Fruit fly (Drosophila melanogaster) whole organism, embryonic: ENCODE measurements around the gene CCDC151.
A peak's percentile ranks its signal among the peaks of the same experiment; 100 is the strongest.

Experiments
- CG10979 ChIP-seq: fragments of 200-800 bp; sonication (Bioruptor generic); optimal IDR thresholded peaks from 2 replicates; lab custom pipeline; 2018; ENCODE audit warnings: missing biosample characterization, mild to moderate bottlenecking, missing genetic modification characterization, moderate library complexity
- CG11093 ChIP-seq: fragments of 200-800 bp; sonication (Bioruptor generic); IDR thresholded peaks from 3 replicates; pipeline ENCODE4 v1.3.6; 2022; ENCODE audit warnings: missing biosample characterization, missing genetic modification characterization
- CG11247 ChIP-seq: fragments of 200-800 bp; sonication (Bioruptor generic); IDR thresholded peaks from 2 replicates; pipeline ENCODE4 v1.3.6; 2022; ENCODE audit warnings: missing biosample characterization, missing genetic modification characterization
- CG12659 ChIP-seq: fragments of 200-800 bp; sonication (Bioruptor generic); optimal IDR thresholded peaks from 3 replicates; lab custom pipeline; 2017; ENCODE audit warnings: mild to moderate bottlenecking, missing biosample characterization, missing genetic modification reagents, missing genetic modification characterization
- CG15073 ChIP-seq: fragments of 200-800 bp; sonication (Bioruptor generic); optimal IDR thresholded peaks from 2 replicates; lab custom pipeline; 2016; ENCODE audit warnings: missing biosample characterization, missing genetic modification characterization
- CG34224 ChIP-seq: fragments of 200-800 bp; sonication (Bioruptor generic); IDR thresholded peaks from 3 replicates; pipeline ENCODE4 v1.3.6; 2022; ENCODE audit warnings: missing biosample characterization, missing genetic modification characterization; ENCODE audit not compliant: partially characterized antibody
- CG7271 ChIP-seq: fragments of 200-800 bp; sonication (Bioruptor generic); optimal IDR thresholded peaks from 2 replicates; lab custom pipeline; 2018; ENCODE audit warnings: missing biosample characterization, mild to moderate bottlenecking, missing genetic modification characterization, moderate library complexity
- CG9437 ChIP-seq: fragments of 200-800 bp; sonication (Bioruptor generic); optimal IDR thresholded peaks from 2 replicates; lab custom pipeline; 2018; ENCODE audit warnings: missing biosample characterization, mild to moderate bottlenecking, missing genetic modification characterization
- CoRest ChIP-seq: fragments of 200-800 bp; sonication (Bioruptor generic); optimal IDR thresholded peaks from 3 replicates; lab custom pipeline; 2018; ENCODE audit warnings: missing biosample characterization, mild to moderate bottlenecking, missing genetic modification characterization, moderate library complexity
- Dref ChIP-seq: fragments of 200-800 bp; sonication (Bioruptor generic); IDR thresholded peaks from 2 replicates; pipeline ENCODE4 v1.3.6; 2022; ENCODE audit warnings: missing biosample characterization, missing genetic modification characterization
- Drgx ChIP-seq: fragments of 200-800 bp; sonication (Bioruptor generic); IDR thresholded peaks from 2 replicates; pipeline ENCODE4 v1.3.6; 2022; ENCODE audit warnings: missing biosample characterization, missing genetic modification characterization
- ERR ChIP-seq: fragments of 200-800 bp; sonication (Bioruptor generic); optimal IDR thresholded peaks from 2 replicates; lab custom pipeline; 2016; ENCODE audit warnings: missing biosample characterization, missing genetic modification characterization
- Ets65A ChIP-seq: fragments of 200-800 bp; sonication (Bioruptor generic); peaks from one replicate; lab custom pipeline; 2016; ENCODE audit warnings: missing biosample characterization, missing genetic modification characterization
- Gsc ChIP-seq: fragments of 200-800 bp; sonication (Bioruptor generic); IDR thresholded peaks from 2 replicates; pipeline ENCODE4 v1.3.6; 2022; ENCODE audit warnings: missing biosample characterization, missing genetic modification characterization
- HLH54F ChIP-seq: fragments of 200-800 bp; sonication (Bioruptor generic); optimal IDR thresholded peaks from 3 replicates; lab custom pipeline; 2016; ENCODE audit warnings: missing biosample characterization, missing genetic modification characterization
- HmgD ChIP-seq: fragments of 200-800 bp; sonication (Bioruptor generic); optimal IDR thresholded peaks from 3 replicates; lab custom pipeline; 2016; ENCODE audit warnings: missing biosample characterization, missing genetic modification characterization
- Lhr ChIP-seq: fragments of 200-800 bp; sonication (Bioruptor generic); optimal IDR thresholded peaks from 3 replicates; lab custom pipeline; 2017; ENCODE audit warnings: mild to moderate bottlenecking, missing biosample characterization, missing genetic modification reagents, missing genetic modification characterization
- Lim3 ChIP-seq: fragments of 200-800 bp; sonication (Bioruptor generic); IDR thresholded peaks from 2 replicates; pipeline ENCODE4 v1.3.6; 2022; ENCODE audit warnings: missing biosample characterization, missing genetic modification characterization
- Meics ChIP-seq: fragments of 200-800 bp; sonication (Bioruptor generic); optimal IDR thresholded peaks from 2 replicates; lab custom pipeline; 2017; ENCODE audit warnings: missing biosample characterization, mild to moderate bottlenecking, missing genetic modification characterization
- Mrtf ChIP-seq: fragments of 200-800 bp; sonication (Bioruptor generic); IDR thresholded peaks from 3 replicates; pipeline ENCODE4 v1.3.6; 2022; ENCODE audit warnings: missing biosample characterization, missing genetic modification characterization
- Nf-YC ChIP-seq: fragments of 200-800 bp; optimal IDR thresholded peaks from 3 replicates; lab custom pipeline; 2019; ENCODE audit warnings: missing biosample characterization, mild to moderate bottlenecking, missing genetic modification characterization, moderate library complexity
- Opbp ChIP-seq: fragments of 200-800 bp; sonication (Bioruptor generic); IDR thresholded peaks from 3 replicates; pipeline ENCODE4 v1.3.6; 2022; ENCODE audit warnings: missing biosample characterization, missing genetic modification characterization; ENCODE audit not compliant: partially characterized antibody
- Pdp1 ChIP-seq, 2 experiments: fragments of 200-800 bp; sonication (Bioruptor generic); optimal IDR thresholded peaks; 3 replicates each; lab custom pipeline; 2016; ENCODE audit warnings: missing biosample characterization in 2 of 2, missing genetic modification characterization in 2 of 2, mild to moderate bottlenecking in 1 of 2, moderate library complexity in 1 of 2
- Sox100B ChIP-seq: fragments of 200-800 bp; sonication (Bioruptor generic); optimal IDR thresholded peaks from 3 replicates; lab custom pipeline; 2018; ENCODE audit warnings: missing biosample characterization, mild to moderate bottlenecking, missing genetic modification characterization
- Sry-δ ChIP-seq: fragments of 200-800 bp; sonication (Bioruptor generic); optimal IDR thresholded peaks from 2 replicates; lab custom pipeline; 2016; ENCODE audit warnings: missing biosample characterization, missing genetic modification characterization
- Ssrp ChIP-seq: fragments of 200-800 bp; sonication (Bioruptor generic); optimal IDR thresholded peaks from 2 replicates; lab custom pipeline; 2018; ENCODE audit warnings: missing biosample characterization, mild to moderate bottlenecking, missing genetic modification characterization, moderate library complexity
- ato ChIP-seq: fragments of 200-800 bp; sonication (Bioruptor generic); IDR thresholded peaks from 2 replicates; pipeline ENCODE4 v1.3.6; 2022; ENCODE audit warnings: missing biosample characterization, missing genetic modification characterization; ENCODE audit not compliant: partially characterized antibody
- corto ChIP-seq: fragments of 200-800 bp; sonication (Bioruptor generic); optimal IDR thresholded peaks from 2 replicates; lab custom pipeline; 2016; ENCODE audit warnings: missing biosample characterization, mild to moderate bottlenecking, missing genetic modification characterization, moderate library complexity
- dati ChIP-seq: fragments of 200-800 bp; sonication (Bioruptor generic); IDR thresholded peaks from 2 replicates; pipeline ENCODE4 v1.3.6; 2022; ENCODE audit warnings: missing biosample characterization, missing genetic modification characterization
- disco-r ChIP-seq: fragments of 200-800 bp; sonication (Bioruptor generic); optimal IDR thresholded peaks from 2 replicates; lab custom pipeline; 2016; ENCODE audit warnings: missing biosample characterization, missing genetic modification characterization
- esg ChIP-seq: fragments of 200-800 bp; sonication (Bioruptor generic); conservative IDR thresholded peaks from 2 replicates; pipeline ENCODE4 v1.3.6; 2022; ENCODE audit warnings: missing biosample characterization, missing genetic modification characterization
- eyg ChIP-seq: fragments of 200-800 bp; sonication (Bioruptor generic); optimal IDR thresholded peaks from 3 replicates; lab custom pipeline; 2016; ENCODE audit warnings: missing biosample characterization, missing genetic modification characterization
- fd3F ChIP-seq: fragments of 200-800 bp; sonication (Bioruptor generic); optimal IDR thresholded peaks from 2 replicates; lab custom pipeline; 2018; ENCODE audit warnings: missing biosample characterization, mild to moderate bottlenecking, missing genetic modification characterization, moderate library complexity
- fru ChIP-seq: fragments of >200 bp; optimal IDR thresholded peaks from 2 replicates; lab custom pipeline; 2017
- ftz-f1 ChIP-seq: fragments of 200-800 bp; sonication (Bioruptor generic); optimal IDR thresholded peaks from 2 replicates; lab custom pipeline; 2016; ENCODE audit warnings: missing biosample characterization, missing genetic modification characterization
- gem ChIP-seq: fragments of 200-800 bp; sonication (Bioruptor generic); optimal IDR thresholded peaks from 2 replicates; lab custom pipeline; 2019; ENCODE audit warnings: missing biosample characterization, mild to moderate bottlenecking, missing genetic modification characterization, moderate library complexity
- hb ChIP-seq: fragments of 200-800 bp; sonication (Bioruptor generic); IDR thresholded peaks from 3 replicates; pipeline ENCODE4 v1.3.6; 2022; ENCODE audit warnings: missing biosample characterization, missing genetic modification characterization; ENCODE audit not compliant: partially characterized antibody
- kay ChIP-seq: fragments of 200-800 bp; sonication (Bioruptor generic); optimal IDR thresholded peaks from 2 replicates; lab custom pipeline; 2016; ENCODE audit warnings: missing biosample characterization, missing genetic modification characterization
- lilli ChIP-seq: fragments of 200-800 bp; sonication (Bioruptor generic); optimal IDR thresholded peaks from 3 replicates; lab custom pipeline; 2016; ENCODE audit warnings: missing biosample characterization, missing genetic modification characterization
- lmd ChIP-seq: fragments of 200-800 bp; sonication (Bioruptor generic); IDR thresholded peaks from 2 replicates; pipeline ENCODE4 v1.3.6; 2022; ENCODE audit warnings: missing biosample characterization, missing genetic modification characterization
- mam ChIP-seq: fragments of 200-800 bp; sonication (Bioruptor generic); optimal IDR thresholded peaks from 3 replicates; lab custom pipeline; 2016; ENCODE audit warnings: missing biosample characterization, missing genetic modification characterization
- nom ChIP-seq: fragments of 200-800 bp; sonication (Bioruptor generic); optimal IDR thresholded peaks from 2 replicates; lab custom pipeline; 2017; ENCODE audit warnings: missing biosample characterization, missing genetic modification characterization, mild to moderate bottlenecking, moderate library complexity, missing genetic modification reagents
- org-1 ChIP-seq: fragments of 200-800 bp; sonication (Bioruptor generic); optimal IDR thresholded peaks from 2 replicates; lab custom pipeline; 2017; ENCODE audit warnings: missing biosample characterization, missing genetic modification characterization
- otp ChIP-seq: fragments of 200-800 bp; sonication (Bioruptor generic); IDR thresholded peaks from 3 replicates; pipeline ENCODE4, ENCODE4 v1.3.6; 2022; ENCODE audit warnings: missing biosample characterization, missing genetic modification characterization
- pnt ChIP-seq: fragments of 200-800 bp; sonication (Bioruptor generic); optimal IDR thresholded peaks from 3 replicates; lab custom pipeline; 2016; ENCODE audit warnings: missing biosample characterization, missing genetic modification characterization
- ro ChIP-seq: fragments of 200-800 bp; sonication (Bioruptor generic); IDR thresholded peaks from 2 replicates; pipeline ENCODE4 v1.3.6; 2022; ENCODE audit warnings: missing biosample characterization, missing genetic modification characterization
- shn ChIP-seq: fragments of 200-800 bp; sonication (Bioruptor generic); optimal IDR thresholded peaks from 3 replicates; lab custom pipeline; 2016; ENCODE audit warnings: missing biosample characterization, missing genetic modification characterization
- slou ChIP-seq: fragments of 200-800 bp; sonication (Bioruptor generic); optimal IDR thresholded peaks from 3 replicates; lab custom pipeline; 2016; ENCODE audit warnings: missing biosample characterization, missing genetic modification characterization
- stwl ChIP-seq: fragments of 200-800 bp; sonication (Bioruptor generic); optimal IDR thresholded peaks from 3 replicates; lab custom pipeline; 2018; ENCODE audit warnings: missing biosample characterization, mild to moderate bottlenecking, missing genetic modification characterization, moderate library complexity
- tna ChIP-seq: fragments of 200-800 bp; sonication (Bioruptor generic); IDR thresholded peaks from 2 replicates; pipeline ENCODE4 v1.3.6; 2022; ENCODE audit warnings: missing biosample characterization, missing genetic modification characterization; ENCODE audit not compliant: partially characterized antibody
- ttk ChIP-seq: fragments of 200-800 bp; sonication (Bioruptor generic); IDR thresholded peaks from 2 replicates; pipeline ENCODE4 v2.1.2; 2022; ENCODE audit warnings: missing biosample characterization, missing genetic modification characterization
- zen ChIP-seq: fragments of 200-800 bp; sonication (Bioruptor generic); optimal IDR thresholded peaks from 3 replicates; lab custom pipeline; 2018; ENCODE audit warnings: missing biosample characterization, mild to moderate bottlenecking, missing genetic modification characterization, moderate library complexity

CCDC151 gene

dm6 chr3L:11833296-11833717, 47.9 kb upstream of the CCDC151 start, which contains the start of gene CycA (continued):
- peak; percentile 52 for TF ChIP-seq CG12659 (GFP tag; lab: Kevin White, UChicago)
- TF ChIP-seq ttk (GFP tag; lab: Robert Waterston, UW) = no peak
- TF ChIP-seq CG34224 (GFP tag; lab: Robert Waterston, UW) = peak; percentile 79
- no peak for TF ChIP-seq Gsc (GFP tag; lab: Robert Waterston, UW)
- TF ChIP-seq Ssrp = no peak
- TF ChIP-seq CG7271 (tag; lab: Kevin White, UChicago) = no peak
- no peak for TF ChIP-seq Lim3 (GFP tag; lab: Robert Waterston, UW)
- no peak for TF ChIP-seq fd3F
- no peak for TF ChIP-seq Pdp1 (GFP tag; optimal IDR thresholded peaks at IDR 0.05; lab: Kevin White, UChicago)
- peak; percentile 26 for TF ChIP-seq Lhr (GFP tag; lab: Kevin White, UChicago)
- TF ChIP-seq shn = peak; percentile 5
- TF ChIP-seq org-1 = no peak
- TF ChIP-seq eyg (GFP tag; lab: Kevin White, UChicago) = no peak
- peak; percentile 76 for TF ChIP-seq hb
- no peak for TF ChIP-seq esg (GFP tag; lab: Robert Waterston, UW)
- TF ChIP-seq dati (GFP tag; lab: Robert Waterston, UW) = no peak
- TF ChIP-seq lmd = no peak
- TF ChIP-seq Sry-δ (GFP tag; lab: Kevin White, UChicago) = peak; percentile 98
- no peak for TF ChIP-seq HLH54F (GFP tag; lab: Kevin White, UChicago)
- no peak for TF ChIP-seq Sox100B
- no peak for TF ChIP-seq slou
- TF ChIP-seq nom (GFP tag; lab: Kevin White, UChicago) = no peak
- peak; percentile 94 for TF ChIP-seq Opbp (GFP tag; lab: Robert Waterston, UW)
- TF ChIP-seq otp (GFP tag; lab: Robert Waterston, UW) = no peak
- no peak for TF ChIP-seq CG9437 (GFP tag; lab: Kevin White, UChicago)
- TF ChIP-seq CG15073 (GFP tag; lab: Kevin White, UChicago) = no peak
- TF ChIP-seq Nf-YC (tag; lab: Kevin White, UChicago) = no peak
- TF ChIP-seq HmgD (GFP tag; lab: Kevin White, UChicago) = peak; percentile 10
- no peak for TF ChIP-seq ro (GFP tag; lab: Robert Waterston, UW)
- TF ChIP-seq ftz-f1 = no peak
- TF ChIP-seq fru (lab: Kevin White, UChicago) = no peak
- TF ChIP-seq Dref (GFP tag; lab: Robert Waterston, UW) = peak; percentile 95
- TF ChIP-seq Meics (GFP tag; lab: Kevin White, UChicago) = no peak
- TF ChIP-seq ato (GFP tag; lab: Robert Waterston, UW) = peak; percentile 85
- peak; percentile 82 for TF ChIP-seq stwl
- TF ChIP-seq CG11247 = no peak
- no peak for TF ChIP-seq CG10979
- no peak for TF ChIP-seq Mrtf (GFP tag; lab: Robert Waterston, UW)
- TF ChIP-seq disco-r (GFP tag; lab: Kevin White, UChicago) = no peak
- peak; percentile 83 for TF ChIP-seq Ets65A (GFP tag; lab: Kevin White, UChicago)
- TF ChIP-seq CoRest (tag; lab: Kevin White, UChicago) = peak; percentile 65
- TF ChIP-seq gem (tag; lab: Kevin White, UChicago) = no peak
- no peak for TF ChIP-seq kay (GFP tag; lab: Kevin White, UChicago)
- TF ChIP-seq zen (tag; lab: Kevin White, UChicago) = peak; percentile 29
- TF ChIP-seq pnt (GFP tag; lab: Kevin White, UChicago) = no peak
- TF ChIP-seq corto (GFP tag; lab: Kevin White, UChicago) = no peak
- TF ChIP-seq tna (GFP tag; lab: Robert Waterston, UW) = peak; percentile 82
- no peak for TF ChIP-seq CG11093 (GFP tag; lab: Robert Waterston, UW)
- TF ChIP-seq Drgx (GFP tag; lab: Robert Waterston, UW) = no peak
- peak; percentile 0 for TF ChIP-seq lilli
- TF ChIP-seq mam = no peak
- TF ChIP-seq ERR (GFP tag; lab: Kevin White, UChicago) = no peak
